Fruit fly (Drosophila melanogaster) whole organism, pupa: ENCODE data around the gene CG43072.

Source experiments
- CG10348 ChIP-seq: fragments of 200-800 bp; sonication (Bioruptor generic); IDR thresholded peaks from 2 replicates; pipeline ENCODE4 v1.3.6; 2022; ENCODE audit warnings: missing biosample characterization, missing genetic modification characterization
- CG13204 ChIP-seq: fragments of 200-800 bp; sonication (Bioruptor generic); optimal IDR thresholded peaks from 2 replicates; lab custom pipeline; 2018; ENCODE audit warnings: missing biosample characterization, mild to moderate bottlenecking, missing genetic modification characterization, moderate library complexity
- CG15710 ChIP-seq: fragments of 200-800 bp; sonication (Bioruptor generic); optimal IDR thresholded peaks from 2 replicates; lab custom pipeline; 2018; ENCODE audit warnings: missing biosample characterization, mild to moderate bottlenecking, missing genetic modification characterization, moderate library complexity
- CG17806 ChIP-seq: fragments of 200-800 bp; sonication (Bioruptor generic); optimal IDR thresholded peaks from 2 replicates; lab custom pipeline; 2018; ENCODE audit warnings: missing biosample characterization, mild to moderate bottlenecking, missing genetic modification characterization, moderate library complexity
- CG32121 ChIP-seq: fragments of 200-800 bp; sonication (Bioruptor generic); IDR thresholded peaks from 2 replicates; pipeline ENCODE4 v1.3.6; 2022; ENCODE audit warnings: missing biosample characterization, missing genetic modification characterization
- CG34367 ChIP-seq: fragments of 200-800 bp; sonication (Bioruptor generic); optimal IDR thresholded peaks from 2 replicates; lab custom pipeline; 2018; ENCODE audit warnings: missing biosample characterization, mild to moderate bottlenecking, missing genetic modification characterization
- CG4496 ChIP-seq: fragments of 200-800 bp; sonication (Bioruptor generic); IDR thresholded peaks from 3 replicates; pipeline ENCODE4 v1.3.6; 2022; ENCODE audit warnings: missing biosample characterization, missing genetic modification characterization
- CG8159 ChIP-seq: fragments of 200-800 bp; sonication (Bioruptor generic); optimal IDR thresholded peaks from 3 replicates; lab custom pipeline; 2018; ENCODE audit warnings: missing biosample characterization, mild to moderate bottlenecking, missing genetic modification characterization, moderate library complexity
- CG8301 ChIP-seq: fragments of 200-800 bp; sonication (Bioruptor generic); optimal IDR thresholded peaks from 2 replicates; lab custom pipeline; 2018; ENCODE audit warnings: missing biosample characterization, mild to moderate bottlenecking, missing genetic modification characterization
- D1 ChIP-seq: fragments of 200-800 bp; sonication (Bioruptor generic); optimal IDR thresholded peaks from 2 replicates; lab custom pipeline; 2018; ENCODE audit warnings: missing biosample characterization, mild to moderate bottlenecking, missing genetic modification characterization, moderate library complexity
- EcR ChIP-seq: fragments of 200-800 bp; sonication (Bioruptor generic); optimal IDR thresholded peaks from 3 replicates; lab custom pipeline; 2019; ENCODE audit warnings: missing biosample characterization, missing genetic modification characterization, mild to moderate bottlenecking, moderate library complexity, missing genetic modification reagents
- Snoo ChIP-seq: fragments of 200-800 bp; sonication (Bioruptor generic); optimal IDR thresholded peaks from 3 replicates; lab custom pipeline; 2017; ENCODE audit warnings: missing biosample characterization, mild to moderate bottlenecking, missing genetic modification characterization, inconsistent platforms
- gl ChIP-seq: fragments of 200-800 bp; sonication (Bioruptor generic); optimal IDR thresholded peaks from 2 replicates; lab custom pipeline; 2018; ENCODE audit warnings: missing biosample characterization, mild to moderate bottlenecking, missing genetic modification characterization

DNA sequence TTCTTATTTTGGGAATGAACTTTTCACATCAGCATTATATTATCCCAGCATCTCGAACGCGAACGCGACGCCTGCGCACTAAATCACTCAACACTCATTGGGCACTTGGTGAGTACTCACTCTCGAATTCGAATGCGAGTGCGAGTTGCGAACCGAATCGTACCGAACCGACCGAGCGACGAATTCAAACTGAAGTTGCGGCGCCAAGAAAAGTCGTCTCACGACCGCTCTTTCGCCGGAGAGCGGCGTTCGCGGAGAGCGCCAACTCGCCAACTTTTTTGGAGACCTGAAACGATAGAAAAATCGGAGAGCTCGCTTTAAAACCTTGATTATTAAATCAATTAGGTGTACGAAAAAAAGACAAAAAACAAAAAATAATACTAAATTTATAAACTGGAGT, 34.3 kb downstream of the CG43072 start:
- TF ChIP-seq EcR (GFP tag; lab: Kevin White, UChicago) (peak; percentile 42), CG10348 (GFP tag; lab: Robert Waterston, UW) (no peak), CG15710 (tag; lab: Kevin White, UChicago) (no peak), D1 (tag; lab: Kevin White, UChicago) (no peak), CG8301 (tag; lab: Kevin White, UChicago) (no peak), CG4496 (GFP tag; lab: Robert Waterston, UW) (peak; percentile 56; the same call in 2 of the 3 replicates), CG34367 (tag; lab: Kevin White, UChicago) (no peak), CG13204 (GFP tag; lab: Kevin White, UChicago) (no peak), gl (tag; lab: Kevin White, UChicago) (no peak), CG17806 (tag; lab: Kevin White, UChicago) (no peak), Snoo (tag; lab: Kevin White, UChicago) (no peak), CG8159 (tag; lab: Kevin White, UChicago) (peak; percentile 5), CG32121 (no peak)
